Worm (Caenorhabditis elegans) whole organism, midembryonic: Measurements from ENCODE around the gene Y105C5A.1269.
A peak's percentile ranks its signal among the peaks of the same experiment; 100 is the strongest.

ENCODE experiments used
- T22C8.4 ChIP-seq: fragments of 200-800 bp; sonication (Bioruptor generic); IDR thresholded peaks from 2 replicates; pipeline ENCODE4 v1.3.6; 2022; ENCODE audit warnings: missing genetic modification characterization, missing compliant biosample characterization
- cog-1 ChIP-seq: sonication (generic microtip); optimal IDR thresholded peaks from 2 replicates; lab custom pipeline; 2016; ENCODE audit warnings: missing genetic modification characterization, missing compliant biosample characterization
- flt-1 ChIP-seq: fragments of 200-800 bp; sonication (Bioruptor generic); IDR thresholded peaks from 2 replicates; pipeline ENCODE4 v1.3.6; 2022; ENCODE audit warnings: missing genetic modification characterization, missing compliant biosample characterization
- klf-2 ChIP-seq: fragments of 200-800 bp; sonication (Bioruptor generic); conservative IDR thresholded peaks from 2 replicates; pipeline ENCODE4 v1.3.6; 2022; ENCODE audit warnings: missing genetic modification reagents, missing genetic modification characterization, missing compliant biosample characterization
- med-1 ChIP-seq: sonication (generic microtip); optimal IDR thresholded peaks from 2 replicates; lab custom pipeline; 2017; ENCODE audit warnings: missing genetic modification characterization, mild to moderate bottlenecking, missing compliant biosample characterization, antibody characterized with exemption, missing genetic modification reagents; ENCODE audit not compliant: insufficient read depth
- ref-1 ChIP-seq: fragments of 200-800 bp; sonication (Bioruptor generic); conservative IDR thresholded peaks from 2 replicates; pipeline ENCODE4 v1.3.6; 2022; ENCODE audit warnings: missing genetic modification reagents, missing genetic modification characterization, missing compliant biosample characterization
- tab-1 ChIP-seq: fragments of 200-800 bp; sonication (Bioruptor generic); IDR thresholded peaks from 2 replicates; pipeline ENCODE4 v1.3.6; 2022; ENCODE audit warnings: missing genetic modification characterization, missing compliant biosample characterization
- ztf-23 ChIP-seq: fragments of 200-800 bp; sonication (Bioruptor generic); IDR thresholded peaks from 2 replicates; pipeline ENCODE4 v1.3.6; 2022; ENCODE audit warnings: missing genetic modification reagents, missing genetic modification characterization, missing compliant biosample characterization
- ztf-29 ChIP-seq: fragments of 200-800 bp; sonication (Bioruptor generic); IDR thresholded peaks from 2 replicates; pipeline ENCODE4 v1.3.6; 2022; ENCODE audit warnings: missing genetic modification reagents, missing genetic modification characterization, missing compliant biosample characterization

Gene Y105C5A.1269

DNA sequence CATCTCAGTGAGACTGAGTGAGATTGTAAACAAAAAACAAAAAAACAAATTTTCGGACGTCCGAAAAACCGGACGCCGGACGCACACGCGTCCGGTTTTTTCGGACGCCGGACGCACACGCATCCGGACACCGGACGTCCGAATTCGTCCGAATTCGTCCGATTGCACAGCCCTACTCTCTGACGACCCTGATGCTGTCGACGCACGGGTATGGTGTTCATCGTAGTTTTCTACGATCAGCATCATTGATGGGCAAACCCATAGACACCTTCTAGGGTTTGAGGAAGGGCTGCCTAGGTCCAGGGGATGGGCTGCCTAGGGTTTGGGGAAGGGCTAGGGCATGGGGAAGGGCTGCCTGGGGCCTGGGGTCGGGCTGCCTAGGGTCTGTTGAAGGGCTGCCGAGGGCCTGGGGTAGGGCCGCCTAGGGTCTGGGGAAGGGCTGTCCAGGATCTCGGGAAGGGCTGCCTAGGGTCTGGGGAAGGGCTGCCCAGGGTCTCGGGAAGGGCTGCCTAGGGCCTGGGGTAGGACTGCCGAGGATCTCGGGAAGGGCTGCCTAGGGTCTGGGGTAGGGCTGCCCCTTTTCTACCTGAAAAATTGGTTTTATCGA lies 6.7 kb downstream of the Y105C5A.1269 start:
- TF ChIP-seq ref-1 (GFP tag; lab: Robert Waterston, UW) (no peak), tab-1 (GFP tag; lab: Robert Waterston, UW) (no peak), klf-2 (GFP tag; lab: Robert Waterston, UW) (no peak), flt-1 (GFP tag; lab: Robert Waterston, UW) (peak; percentile 57; the same call in 1 of the 2 replicates), cog-1 (no peak)

DNA sequence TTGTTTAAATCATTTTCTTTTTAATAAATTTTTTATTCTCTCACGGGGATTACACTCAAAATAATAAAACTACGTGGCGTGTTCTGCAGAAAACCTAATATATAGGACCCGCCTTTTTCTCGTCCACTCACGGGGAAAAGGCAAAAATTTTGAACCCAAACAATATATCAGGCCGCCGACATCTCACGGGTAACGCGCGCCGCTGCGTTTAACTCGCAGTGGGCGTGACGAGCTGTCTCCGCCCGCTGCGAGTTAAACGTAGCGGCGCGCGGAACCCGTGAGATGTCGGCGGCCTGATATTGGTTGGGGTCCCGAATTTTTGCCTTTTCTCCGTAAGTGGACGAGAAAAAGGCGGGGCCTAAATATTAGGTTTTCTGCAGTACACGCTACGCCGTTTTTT lies 14.3 kb downstream of the Y105C5A.1269 start:
- TF ChIP-seq T22C8.4 (GFP tag; lab: Robert Waterston, UW) (no peak), cog-1 (no peak), tab-1 (GFP tag; lab: Robert Waterston, UW) (no peak), med-1 (GFP tag; lab: Kevin White, UChicago) (no peak), klf-2 (GFP tag; lab: Robert Waterston, UW) (no peak), ztf-23 (no peak), ref-1 (GFP tag; lab: Robert Waterston, UW) (no peak), ztf-29 (no peak), flt-1 (GFP tag; lab: Robert Waterston, UW) (no peak)

DNA sequence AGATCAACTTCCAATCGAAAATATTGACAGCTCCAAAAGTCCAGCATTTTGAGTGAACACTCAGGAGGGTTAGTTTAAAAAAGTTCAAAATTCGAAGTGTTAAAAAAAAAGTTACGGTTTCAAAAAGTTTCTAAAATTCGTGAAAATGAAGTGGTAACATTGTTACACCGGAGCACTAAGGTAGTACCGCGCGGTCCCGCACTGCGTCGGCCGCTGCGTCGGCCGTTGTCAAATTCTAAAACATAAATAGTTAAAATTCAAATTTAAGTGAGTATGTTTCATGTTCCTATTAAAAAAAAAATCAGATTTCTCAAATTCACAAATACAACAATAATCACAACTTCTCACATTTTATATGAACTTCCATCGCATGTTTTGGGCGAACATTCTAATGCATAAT lies 21.1 kb downstream of the Y105C5A.1269 start:
- TF ChIP-seq klf-2 (GFP tag; lab: Robert Waterston, UW) (no peak), cog-1 (no peak), ztf-29 (no peak), T22C8.4 (GFP tag; lab: Robert Waterston, UW) (no peak), ztf-23 (no peak), med-1 (GFP tag; lab: Kevin White, UChicago) (no peak), tab-1 (GFP tag; lab: Robert Waterston, UW) (no peak), flt-1 (GFP tag; lab: Robert Waterston, UW) (no peak), ref-1 (GFP tag; lab: Robert Waterston, UW) (no peak)

DNA sequence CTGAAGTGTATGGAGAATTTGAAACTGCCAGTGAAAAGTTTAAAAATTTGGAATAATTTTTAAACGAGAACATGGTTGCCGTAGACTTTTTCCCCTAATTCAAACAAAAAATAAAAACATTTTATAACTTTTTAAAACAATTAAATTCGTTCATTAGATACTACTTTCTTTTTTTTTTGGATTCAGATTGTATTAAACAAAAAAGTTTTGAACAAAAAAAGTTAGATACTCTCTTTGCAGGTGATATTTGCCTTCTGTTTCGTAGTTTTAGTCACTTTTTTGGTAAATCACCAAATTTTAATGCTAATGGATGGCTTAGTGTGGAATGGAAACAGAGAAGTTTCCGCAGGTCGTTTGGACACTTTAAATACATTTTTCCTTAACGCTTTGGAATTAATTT lies 23.2 kb downstream of the Y105C5A.1269 start, which contains the start of gene Y105C5B.1:
Gene Y105C5B.1, plus strand, starts transcription at position 301 of the 400 bp plus-strand sequence.
- TF ChIP-seq tab-1 (GFP tag; lab: Robert Waterston, UW) (no peak), med-1 (GFP tag; lab: Kevin White, UChicago) (no peak), flt-1 (GFP tag; lab: Robert Waterston, UW) (no peak), klf-2 (GFP tag; lab: Robert Waterston, UW) (no peak), ztf-29 (no peak), T22C8.4 (GFP tag; lab: Robert Waterston, UW) (no peak), ref-1 (GFP tag; lab: Robert Waterston, UW) (no peak), cog-1 (no peak), ztf-23 (no peak)

DNA sequence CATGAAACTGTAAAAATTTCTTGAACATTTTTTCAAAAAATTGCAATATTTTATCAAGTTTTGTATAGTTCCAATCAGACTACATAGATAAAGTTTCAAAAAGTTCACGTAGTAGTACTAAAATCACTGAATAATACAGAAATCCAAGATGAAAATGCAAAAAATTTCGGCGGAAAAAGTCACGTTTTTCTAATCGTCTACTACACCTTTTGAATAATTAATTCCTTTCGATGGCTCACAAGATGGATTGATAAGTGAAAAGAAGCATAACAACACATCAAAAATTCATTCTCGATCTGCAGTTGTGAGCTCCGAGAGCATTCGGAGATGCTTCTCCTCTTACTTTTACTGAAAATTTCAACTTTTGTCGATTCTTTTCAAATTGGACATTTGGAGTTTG lies 25.4 kb downstream of the Y105C5A.1269 start, which contains the start of gene gcy-25:
Gene gcy-25, plus strand, starts transcription at position 301 of the 400 bp plus-strand sequence.
- TF ChIP-seq klf-2 (GFP tag; lab: Robert Waterston, UW) (no peak), ref-1 (GFP tag; lab: Robert Waterston, UW) (no peak), cog-1 (no peak)

DNA sequence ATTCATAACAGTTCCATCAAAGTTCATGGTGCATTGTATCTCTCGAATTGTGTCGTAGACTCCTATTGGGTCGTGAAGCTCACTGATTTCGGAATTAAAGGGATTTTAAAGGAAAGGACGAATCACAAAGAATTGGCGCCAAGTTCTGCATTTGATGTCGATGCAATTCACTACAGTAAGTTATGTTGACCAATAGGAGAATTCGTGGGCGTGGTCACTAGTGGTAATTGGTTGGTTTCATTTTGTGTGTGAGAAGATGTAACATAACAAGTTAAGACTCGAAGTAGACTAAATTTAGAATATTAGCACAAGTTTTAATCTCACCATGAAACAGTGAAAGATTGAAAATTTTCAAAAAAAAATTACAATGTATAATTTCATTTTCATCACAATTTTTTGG lies 31.1 kb downstream of the Y105C5A.1269 start:
- no peak for TF ChIP-seq T22C8.4 (GFP tag; lab: Robert Waterston, UW)
- TF ChIP-seq med-1 (GFP tag; lab: Kevin White, UChicago): no peak
- TF ChIP-seq klf-2 (GFP tag; lab: Robert Waterston, UW): no peak
- TF ChIP-seq ref-1 (GFP tag; lab: Robert Waterston, UW): no peak
- TF ChIP-seq flt-1 (GFP tag; lab: Robert Waterston, UW): no peak

DNA sequence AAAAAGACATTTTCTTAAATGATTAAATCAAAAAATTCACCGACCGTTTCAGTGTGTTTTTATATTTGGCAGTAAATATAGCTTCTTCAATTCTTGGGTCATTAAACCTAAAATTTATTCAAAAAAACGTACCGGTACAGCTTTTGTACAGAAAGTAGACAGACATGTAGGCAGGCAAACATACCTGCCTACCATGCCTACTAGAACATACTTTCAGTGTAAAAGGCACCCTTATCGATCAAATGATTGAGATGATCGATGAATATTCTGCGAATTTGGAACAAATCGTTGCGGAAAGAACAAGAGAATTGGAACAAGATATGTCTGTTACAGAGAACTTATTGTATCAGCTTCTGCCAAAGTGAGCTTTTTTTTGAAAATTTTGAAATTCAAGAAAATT lies 32.9 kb downstream of the Y105C5A.1269 start:
- TF ChIP-seq tab-1 (GFP tag; lab: Robert Waterston, UW): no peak
- TF ChIP-seq klf-2 (GFP tag; lab: Robert Waterston, UW): no peak
- no peak for TF ChIP-seq ref-1 (GFP tag; lab: Robert Waterston, UW)
- TF ChIP-seq ztf-23: no peak
- TF ChIP-seq cog-1: no peak
- TF ChIP-seq ztf-29: no peak
- no peak for TF ChIP-seq flt-1 (GFP tag; lab: Robert Waterston, UW)
- no peak for TF ChIP-seq T22C8.4 (GFP tag; lab: Robert Waterston, UW)
- no peak for TF ChIP-seq med-1 (GFP tag; lab: Kevin White, UChicago)

DNA sequence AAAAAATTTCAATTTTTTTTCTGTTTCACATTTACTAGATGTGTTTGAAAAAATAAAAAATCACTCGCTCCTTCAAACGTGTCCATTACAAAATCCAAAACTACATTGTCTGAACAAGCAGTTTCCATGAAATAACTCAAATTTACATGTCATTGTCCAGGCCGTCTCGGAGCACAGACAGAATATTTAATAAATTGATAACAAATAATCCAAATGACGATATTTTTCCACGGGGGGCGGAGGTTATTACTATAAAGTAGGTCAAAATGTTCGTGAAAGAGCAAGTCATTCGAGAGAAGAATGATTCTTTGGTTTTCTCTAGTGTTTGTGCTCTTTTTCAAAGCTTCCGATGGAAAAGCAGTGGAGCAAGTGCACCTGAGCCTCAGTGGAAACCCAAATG lies 36.7 kb downstream of the Y105C5A.1269 start, which contains the start of gene Y105C5B.3:
Gene Y105C5B.3, plus strand, starts transcription at position 301 of the 400 bp plus-strand sequence.
- no peak for TF ChIP-seq klf-2 (GFP tag; lab: Robert Waterston, UW)
- TF ChIP-seq T22C8.4 (GFP tag; lab: Robert Waterston, UW): no peak
- no peak for TF ChIP-seq tab-1 (GFP tag; lab: Robert Waterston, UW)
- TF ChIP-seq ztf-23: no peak
- no peak for TF ChIP-seq ref-1 (GFP tag; lab: Robert Waterston, UW)
- no peak for TF ChIP-seq med-1 (GFP tag; lab: Kevin White, UChicago)
- no peak for TF ChIP-seq flt-1 (GFP tag; lab: Robert Waterston, UW)
- TF ChIP-seq ztf-29: no peak
- TF ChIP-seq cog-1: no peak

DNA sequence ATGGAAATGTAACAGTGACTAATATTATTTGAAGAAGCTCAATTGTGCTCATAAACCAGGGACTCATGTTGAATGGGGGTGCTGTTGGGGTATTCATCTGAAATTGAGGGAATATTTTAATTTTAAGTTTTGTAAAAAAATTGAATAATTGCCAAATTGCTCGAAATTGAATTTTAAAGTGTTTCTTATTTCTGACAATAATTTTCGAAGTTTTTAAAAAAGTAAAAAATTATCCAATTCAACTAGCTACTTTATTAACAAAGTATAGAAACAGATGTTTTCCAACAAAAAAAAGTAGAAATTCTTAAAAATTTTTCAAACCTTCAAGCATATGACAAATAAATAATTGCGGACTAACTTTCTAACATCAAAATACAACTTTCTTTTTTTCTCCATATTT lies 46.9 kb downstream of the Y105C5A.1269 start, which contains the start of gene srv-14:
Gene srv-14, minus strand, starts transcription at position 101 of the 400 bp plus-strand sequence.
- TF ChIP-seq T22C8.4 (GFP tag; lab: Robert Waterston, UW) (no peak), ztf-23 (no peak), flt-1 (GFP tag; lab: Robert Waterston, UW) (no peak)

DNA sequence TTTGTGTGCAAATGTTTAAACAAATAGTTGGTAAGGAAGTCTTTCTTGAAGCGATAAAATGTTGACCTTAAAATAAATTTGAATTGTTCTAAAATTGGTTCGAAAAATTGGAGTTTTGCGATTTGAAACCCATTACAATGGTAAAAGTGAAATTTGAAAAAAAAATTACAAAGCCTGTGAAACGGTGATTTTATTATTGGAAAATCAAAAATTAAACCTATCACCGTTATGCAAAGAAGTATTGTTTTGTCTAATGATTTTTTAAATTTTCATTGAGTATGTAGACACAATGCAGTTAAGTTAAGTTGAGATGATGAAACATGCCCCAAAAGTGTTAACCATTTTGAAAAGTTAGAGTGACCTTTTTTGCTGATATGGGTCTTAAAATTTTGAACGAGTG lies 47.6 kb downstream of the Y105C5A.1269 start:
- no peak for TF ChIP-seq klf-2 (GFP tag; lab: Robert Waterston, UW)
- no peak for TF ChIP-seq cog-1
- no peak for TF ChIP-seq ztf-23
- TF ChIP-seq ref-1 (GFP tag; lab: Robert Waterston, UW): no peak
- TF ChIP-seq T22C8.4 (GFP tag; lab: Robert Waterston, UW): no peak
- TF ChIP-seq tab-1 (GFP tag; lab: Robert Waterston, UW): no peak
- no peak for TF ChIP-seq ztf-29
- no peak for TF ChIP-seq med-1 (GFP tag; lab: Kevin White, UChicago)
- no peak for TF ChIP-seq flt-1 (GFP tag; lab: Robert Waterston, UW)
